Worm (Caenorhabditis elegans) whole organism, L3 larva: ENCODE measurements around the gene pcyt-2.2.

Experiments used
- R02D3.7 ChIP-seq: fragments of 150-350 bp; optimal IDR thresholded peaks from 2 replicates; lab custom pipeline; 2014; ENCODE audit warnings: missing biosample characterization, missing genetic modification characterization
- ZK546.5 ChIP-seq: sonication (generic microtip); optimal IDR thresholded peaks from 2 replicates; lab custom pipeline; 2017; ENCODE audit warnings: missing biosample characterization, missing genetic modification characterization
- aly-2 ChIP-seq: fragments of 150-350 bp; optimal IDR thresholded peaks from 2 replicates; lab custom pipeline; 2014; ENCODE audit warnings: missing biosample characterization, missing genetic modification characterization
- ceh-16 ChIP-seq: sonication (generic microtip); optimal IDR thresholded peaks from 2 replicates; lab custom pipeline; 2017; ENCODE audit warnings: missing biosample characterization, missing genetic modification characterization
- ceh-28 ChIP-seq: fragments of 150-350 bp; optimal IDR thresholded peaks from 2 replicates; lab custom pipeline; 2014; ENCODE audit warnings: missing biosample characterization, missing genetic modification reagents, missing genetic modification characterization
- ceh-9 ChIP-seq: sonication (generic microtip); optimal IDR thresholded peaks from 2 replicates; lab custom pipeline; 2018; ENCODE audit warnings: missing biosample characterization, missing genetic modification characterization
- egl-27 ChIP-seq: sonication (generic microtip); optimal IDR thresholded peaks from 4 replicates; lab custom pipeline; 2017; ENCODE audit warnings: missing biosample characterization, missing genetic modification reagents, missing genetic modification characterization
- egl-5 ChIP-seq: fragments of 150-350 bp; optimal IDR thresholded peaks from 2 replicates; lab custom pipeline; 2017; ENCODE audit warnings: missing biosample characterization, missing genetic modification reagents, missing genetic modification characterization, inconsistent platforms
- elt-2 ChIP-seq: sonication (generic microtip); optimal IDR thresholded peaks from 2 replicates; lab custom pipeline; 2016; ENCODE audit warnings: missing genetic modification reagents, mild to moderate bottlenecking, missing genetic modification characterization, missing compliant biosample characterization
- elt-3 ChIP-seq, 3 experiments: fragments of 150-350 bp in 1 of 3; sonication (generic microtip) in 2 of 3; optimal IDR thresholded peaks; 2 replicates in 2 of 3; 4 replicates in 1 of 3; lab custom pipeline; 2014 to 2017; ENCODE audit warnings: missing biosample characterization in 3 of 3, missing genetic modification characterization in 3 of 3
- fos-1 ChIP-seq: fragments of 150-350 bp; optimal IDR thresholded peaks from 2 replicates; lab custom pipeline; 2014; ENCODE audit warnings: missing biosample characterization, missing genetic modification characterization
- jun-1 ChIP-seq: fragments of 150-350 bp; optimal IDR thresholded peaks from 2 replicates; lab custom pipeline; 2014; ENCODE audit warnings: missing biosample characterization, missing genetic modification reagents, missing genetic modification characterization
- lsy-12 ChIP-seq: sonication (generic microtip); optimal IDR thresholded peaks from 2 replicates; lab custom pipeline; 2016; ENCODE audit warnings: mild to moderate bottlenecking, missing genetic modification characterization, missing compliant biosample characterization
- mdl-1 ChIP-seq: fragments of 150-350 bp; optimal IDR thresholded peaks from 2 replicates; lab custom pipeline; 2014; ENCODE audit warnings: missing biosample characterization, missing genetic modification characterization
- mml-1 ChIP-seq: fragments of 150-350 bp; sonication (generic microtip); optimal IDR thresholded peaks from 3 replicates; lab custom pipeline; 2014; ENCODE audit warnings: missing biosample characterization, missing genetic modification characterization
- nfya-1 ChIP-seq: sonication (generic microtip); optimal IDR thresholded peaks from 2 replicates; lab custom pipeline; 2017; ENCODE audit warnings: missing genetic modification characterization, mild to moderate bottlenecking, missing compliant biosample characterization, antibody characterized with exemption, moderate library complexity; ENCODE audit not compliant: insufficient read depth
- nhr-11 ChIP-seq: fragments of 150-350 bp; optimal IDR thresholded peaks from 2 replicates; lab custom pipeline; 2014; ENCODE audit warnings: missing biosample characterization, missing genetic modification characterization
- nhr-23 ChIP-seq: fragments of 150-350 bp; optimal IDR thresholded peaks from 2 replicates; lab custom pipeline; 2014; ENCODE audit warnings: missing biosample characterization, missing genetic modification reagents, missing genetic modification characterization
- nhr-25 ChIP-seq: sonication (generic microtip); optimal IDR thresholded peaks from 2 replicates; lab custom pipeline; 2017; ENCODE audit warnings: missing biosample characterization, missing genetic modification characterization
- nhr-28 ChIP-seq: fragments of 150-350 bp; optimal IDR thresholded peaks from 2 replicates; lab custom pipeline; 2014; ENCODE audit warnings: missing biosample characterization, missing genetic modification characterization
- nhr-67 ChIP-seq: fragments of 150-350 bp; optimal IDR thresholded peaks from 2 replicates; lab custom pipeline; 2014; ENCODE audit warnings: missing biosample characterization, missing genetic modification characterization
- nhr-76 ChIP-seq: fragments of 150-350 bp; sonication (generic microtip); optimal IDR thresholded peaks from 5 replicates; lab custom pipeline; 2014; ENCODE audit warnings: missing biosample characterization, missing genetic modification characterization
- nhr-77 ChIP-seq: fragments of 150-350 bp; optimal IDR thresholded peaks from 2 replicates; lab custom pipeline; 2014; ENCODE audit warnings: missing biosample characterization, missing genetic modification characterization
- pha-4 ChIP-seq: fragments of 150-350 bp; optimal IDR thresholded peaks from 2 replicates; lab custom pipeline; 2014; ENCODE audit warnings: missing biosample characterization, missing genetic modification reagents, missing genetic modification characterization
- pqm-1 ChIP-seq: fragments of 150-350 bp; optimal IDR thresholded peaks from 2 replicates; lab custom pipeline; 2017; ENCODE audit warnings: missing biosample characterization, missing genetic modification characterization, inconsistent platforms
- sea-2 ChIP-seq: fragments of 150-350 bp; sonication (generic microtip); optimal IDR thresholded peaks from 4 replicates; lab custom pipeline; 2014; ENCODE audit warnings: missing biosample characterization, missing genetic modification reagents, missing genetic modification characterization
- skn-1 ChIP-seq: fragments of 150-350 bp; optimal IDR thresholded peaks from 2 replicates; lab custom pipeline; 2014; ENCODE audit warnings: missing biosample characterization, missing genetic modification characterization
- snpc-4 ChIP-seq: fragments of 150-350 bp; optimal IDR thresholded peaks from 2 replicates; lab custom pipeline; 2014; ENCODE audit warnings: missing biosample characterization, missing genetic modification characterization
- tbx-2 ChIP-seq: sonication (generic microtip); optimal IDR thresholded peaks from 2 replicates; lab custom pipeline; 2016; ENCODE audit warnings: mild to moderate bottlenecking, missing genetic modification characterization, missing compliant biosample characterization
- unc-39 ChIP-seq: sonication (generic microtip); optimal IDR thresholded peaks from 4 replicates; lab custom pipeline; 2017; ENCODE audit warnings: missing biosample characterization, missing genetic modification characterization
- unc-62 ChIP-seq: fragments of 150-350 bp; sonication (generic microtip); optimal IDR thresholded peaks from 4 replicates; lab custom pipeline; 2014; ENCODE audit warnings: missing biosample characterization, missing genetic modification reagents, missing genetic modification characterization
- ztf-4 ChIP-seq: fragments of 150-350 bp; optimal IDR thresholded peaks from 2 replicates; lab custom pipeline; 2014; ENCODE audit warnings: missing biosample characterization, missing genetic modification characterization

The pcyt-2.2 gene

ce11 chrX:7883994-7884393 lies at the start of gene pcyt-2.2:
TSS of gene pcyt-2.2 (plus strand) at chrX:7884294.
- TF ChIP-seq nhr-67 (tag; lab: Kevin White, UChicago) (no peak), fos-1 (tag; lab: Kevin White, UChicago) (no peak), nhr-23 (tag; lab: Kevin White, UChicago) (no peak), nhr-76 (no peak), egl-5 (tag; lab: Kevin White, UChicago) (no peak), sea-2 (GFP tag; lab: Kevin White, UChicago) (no peak), unc-39 (tag; lab: Kevin White, UChicago) (no peak), pqm-1 (tag; lab: Kevin White, UChicago) (no peak), lsy-12 (tag; lab: Kevin White, UChicago) (no peak), unc-62 (GFP tag; lab: Kevin White, UChicago) (no peak), jun-1 (tag; lab: Kevin White, UChicago) (no peak), nhr-11 (tag; lab: Kevin White, UChicago) (no peak), nhr-77 (tag; lab: Kevin White, UChicago) (no peak), pha-4 (no peak), nhr-25 (tag; lab: Kevin White, UChicago) (no peak), aly-2 (tag; lab: Kevin White, UChicago) (no peak), nhr-28 (tag; lab: Kevin White, UChicago) (no peak), snpc-4 (tag; lab: Kevin White, UChicago) (no peak)

DNA sequence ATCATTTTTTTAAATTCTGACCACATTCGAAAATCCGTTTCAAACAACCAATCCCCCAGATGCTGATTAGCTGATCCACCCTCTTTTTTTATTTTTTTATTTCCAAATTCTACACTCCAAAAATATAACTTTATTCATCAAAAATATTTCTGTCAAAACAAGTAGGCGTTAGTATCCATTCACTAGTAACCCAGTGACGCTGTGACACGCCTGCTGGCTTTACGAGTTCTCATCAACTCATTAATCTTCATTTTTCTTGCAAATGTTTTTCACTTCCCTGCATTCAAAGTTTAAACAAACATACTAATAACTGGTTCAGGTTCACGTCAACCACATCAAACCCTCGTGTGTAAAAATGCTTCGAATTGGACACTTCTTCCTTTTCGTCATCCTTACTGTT lies 45.5 kb upstream of the pcyt-2.2 start, which contains the start of gene nlp-101:
Gene nlp-101, plus strand, starts transcription at position 301 of the 400 bp plus-strand sequence.
- TF ChIP-seq unc-62 (GFP tag; lab: Kevin White, UChicago) (no peak), ceh-28 (tag; lab: Kevin White, UChicago) (no peak), ztf-4 (tag; lab: Kevin White, UChicago) (no peak), pha-4 (no peak), nhr-28 (tag; lab: Kevin White, UChicago) (no peak), egl-5 (tag; lab: Kevin White, UChicago) (no peak), egl-27 (tag; lab: Kevin White, UChicago) (no peak), mml-1 (tag; lab: Kevin White, UChicago) (no peak), nhr-76 (no peak), nfya-1 (tag; lab: Kevin White, UChicago) (no peak), elt-3 (tag; optimal IDR thresholded peaks at IDR 0.05; lab: Kevin White, UChicago) (no peak), unc-39 (tag; lab: Kevin White, UChicago) (no peak), jun-1 (tag; lab: Kevin White, UChicago) (no peak), ceh-16 (tag; lab: Kevin White, UChicago) (no peak)

- no peak for TF ChIP-seq unc-39 (tag; lab: Kevin White, UChicago)
- no peak for TF ChIP-seq nfya-1 (tag; lab: Kevin White, UChicago)
- TF ChIP-seq skn-1 (tag; lab: Kevin White, UChicago): no peak
- no peak for TF ChIP-seq ZK546.5 (tag; lab: Kevin White, UChicago)
- TF ChIP-seq elt-2: no peak
- no peak for TF ChIP-seq tbx-2 (tag; lab: Kevin White, UChicago)
- no peak for TF ChIP-seq egl-5 (tag; lab: Kevin White, UChicago)
- TF ChIP-seq egl-27 (tag; lab: Kevin White, UChicago): no peak
Observed at ce11 chrX:7839989-7840388, 44.1 kb upstream of the pcyt-2.2 start.

- TF ChIP-seq nhr-23 (tag; lab: Kevin White, UChicago) (no peak), pqm-1 (tag; lab: Kevin White, UChicago) (no peak), R02D3.7 (tag; lab: Kevin White, UChicago) (no peak), unc-62 (GFP tag; lab: Kevin White, UChicago) (no peak)
Observed at ce11 chrX:7842241-7842640, 41.9 kb upstream of the pcyt-2.2 start, which contains the start of gene idpp-11. TSS of gene idpp-11 (plus strand) at chrX:7842541.

DNA sequence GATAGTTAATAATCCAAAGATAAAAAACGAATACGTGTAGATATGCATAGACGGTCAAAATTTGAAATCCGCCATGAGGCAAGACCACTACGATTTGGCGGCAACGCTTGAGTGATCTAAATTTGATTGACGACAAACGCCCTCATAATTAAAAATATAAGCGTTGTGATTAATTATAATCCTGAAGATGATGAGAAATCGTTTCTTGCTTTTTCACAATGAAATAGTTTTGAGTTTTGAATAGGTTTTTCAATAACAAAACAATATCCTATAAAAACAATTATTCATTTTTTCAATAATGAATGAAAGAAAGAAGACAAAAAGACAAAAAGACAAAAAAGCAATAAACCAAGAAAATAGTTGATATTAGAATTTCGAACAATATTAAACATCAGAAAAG lies 36.7 kb upstream of the pcyt-2.2 start, which contains the start of gene C54D2.6:
Gene C54D2.6, minus strand, starts transcription at position 101 of the 400 bp plus-strand sequence.
- TF ChIP-seq mdl-1 (no peak), nfya-1 (tag; lab: Kevin White, UChicago) (no peak), R02D3.7 (tag; lab: Kevin White, UChicago) (no peak), unc-62 (GFP tag; lab: Kevin White, UChicago) (no peak), ceh-9 (tag; lab: Kevin White, UChicago) (no peak), ceh-28 (tag; lab: Kevin White, UChicago) (no peak), nhr-28 (tag; lab: Kevin White, UChicago) (no peak)
